Worm (Caenorhabditis elegans) whole organism, L3 larva: ENCODE results near the gene sec-23.
A peak's percentile ranks its signal among the peaks of the same experiment; 100 is the strongest.

Experiments used
- ZK546.5 ChIP-seq: sonication (generic microtip); optimal IDR thresholded peaks from 2 replicates; lab custom pipeline; 2017; ENCODE audit warnings: missing biosample characterization, missing genetic modification characterization
- aly-2 ChIP-seq: fragments of 150-350 bp; optimal IDR thresholded peaks from 2 replicates; lab custom pipeline; 2014; ENCODE audit warnings: missing biosample characterization, missing genetic modification characterization
- ceh-16 ChIP-seq: sonication (generic microtip); optimal IDR thresholded peaks from 2 replicates; lab custom pipeline; 2017; ENCODE audit warnings: missing biosample characterization, missing genetic modification characterization
- ceh-28 ChIP-seq: fragments of 150-350 bp; optimal IDR thresholded peaks from 2 replicates; lab custom pipeline; 2014; ENCODE audit warnings: missing biosample characterization, missing genetic modification reagents, missing genetic modification characterization
- ceh-82 ChIP-seq: fragments of 150-350 bp; optimal IDR thresholded peaks from 2 replicates; lab custom pipeline; 2014; ENCODE audit warnings: missing biosample characterization, missing genetic modification characterization
- ceh-9 ChIP-seq: sonication (generic microtip); optimal IDR thresholded peaks from 2 replicates; lab custom pipeline; 2018; ENCODE audit warnings: missing biosample characterization, missing genetic modification characterization
- daf-12 ChIP-seq: fragments of 150-350 bp; optimal IDR thresholded peaks from 2 replicates; lab custom pipeline; 2014; ENCODE audit warnings: missing biosample characterization, missing genetic modification reagents, missing genetic modification characterization
- egl-27 ChIP-seq: sonication (generic microtip); optimal IDR thresholded peaks from 4 replicates; lab custom pipeline; 2017; ENCODE audit warnings: missing biosample characterization, missing genetic modification reagents, missing genetic modification characterization
- egl-5 ChIP-seq: fragments of 150-350 bp; optimal IDR thresholded peaks from 2 replicates; lab custom pipeline; 2017; ENCODE audit warnings: missing biosample characterization, missing genetic modification reagents, missing genetic modification characterization, inconsistent platforms
- jun-1 ChIP-seq: fragments of 150-350 bp; optimal IDR thresholded peaks from 2 replicates; lab custom pipeline; 2014; ENCODE audit warnings: missing biosample characterization, missing genetic modification reagents, missing genetic modification characterization
- lin-39 ChIP-seq: fragments of 150-350 bp; optimal IDR thresholded peaks from 2 replicates; lab custom pipeline; 2018; ENCODE audit warnings: missing biosample characterization, missing genetic modification reagents, missing genetic modification characterization
- lsy-12 ChIP-seq: sonication (generic microtip); optimal IDR thresholded peaks from 2 replicates; lab custom pipeline; 2016; ENCODE audit warnings: mild to moderate bottlenecking, missing genetic modification characterization, missing compliant biosample characterization
- mml-1 ChIP-seq: fragments of 150-350 bp; sonication (generic microtip); optimal IDR thresholded peaks from 3 replicates; lab custom pipeline; 2014; ENCODE audit warnings: missing biosample characterization, missing genetic modification characterization
- nhr-11 ChIP-seq: fragments of 150-350 bp; optimal IDR thresholded peaks from 2 replicates; lab custom pipeline; 2014; ENCODE audit warnings: missing biosample characterization, missing genetic modification characterization
- nhr-12 ChIP-seq: fragments of 150-350 bp; optimal IDR thresholded peaks from 2 replicates; lab custom pipeline; 2014; ENCODE audit warnings: missing biosample characterization, missing genetic modification characterization
- nhr-237 ChIP-seq: fragments of 150-350 bp; optimal IDR thresholded peaks from 2 replicates; lab custom pipeline; 2014; ENCODE audit warnings: missing biosample characterization, missing genetic modification characterization
- nhr-25 ChIP-seq: sonication (generic microtip); optimal IDR thresholded peaks from 2 replicates; lab custom pipeline; 2017; ENCODE audit warnings: missing biosample characterization, missing genetic modification characterization
- nhr-43 ChIP-seq: sonication (generic microtip); optimal IDR thresholded peaks from 2 replicates; lab custom pipeline; 2016; ENCODE audit warnings: mild to moderate bottlenecking, missing genetic modification characterization, missing compliant biosample characterization; ENCODE audit not compliant: poor library complexity, severe bottlenecking
- nhr-76 ChIP-seq: fragments of 150-350 bp; sonication (generic microtip); optimal IDR thresholded peaks from 5 replicates; lab custom pipeline; 2014; ENCODE audit warnings: missing biosample characterization, missing genetic modification characterization
- pha-4 ChIP-seq: fragments of 150-350 bp; optimal IDR thresholded peaks from 2 replicates; lab custom pipeline; 2014; ENCODE audit warnings: missing biosample characterization, missing genetic modification reagents, missing genetic modification characterization
- pqm-1 ChIP-seq: fragments of 150-350 bp; optimal IDR thresholded peaks from 2 replicates; lab custom pipeline; 2017; ENCODE audit warnings: missing biosample characterization, missing genetic modification characterization, inconsistent platforms
- sea-2 ChIP-seq: fragments of 150-350 bp; sonication (generic microtip); optimal IDR thresholded peaks from 4 replicates; lab custom pipeline; 2014; ENCODE audit warnings: missing biosample characterization, missing genetic modification reagents, missing genetic modification characterization
- skn-1 ChIP-seq: fragments of 150-350 bp; optimal IDR thresholded peaks from 2 replicates; lab custom pipeline; 2014; ENCODE audit warnings: missing biosample characterization, missing genetic modification characterization
- unc-39 ChIP-seq: sonication (generic microtip); optimal IDR thresholded peaks from 4 replicates; lab custom pipeline; 2017; ENCODE audit warnings: missing biosample characterization, missing genetic modification characterization
- ztf-11 ChIP-seq: fragments of 150-350 bp; optimal IDR thresholded peaks from 2 replicates; lab custom pipeline; 2014; ENCODE audit warnings: missing biosample characterization, missing genetic modification characterization

The sec-23 gene

ce11 chrV:20093940-20094339, 2.9 kb downstream of the sec-23 start:
- no peak for TF ChIP-seq nhr-43 (tag; lab: Kevin White, UChicago)

ce11 chrV:20094908-20095307, 3.8 kb downstream of the sec-23 start, which contains the start of gene nlp-69:
nlp-69 (minus strand) TSS chrV:20095008.
- TF ChIP-seq pha-4 (tag; lab: Kevin White, UChicago) (no peak), nhr-25 (no peak)
- TF ChIP-seq, all 47 proteins: peak for 0

- no peak for TF ChIP-seq nhr-12
Measured at ce11 chrV:20097164-20097563, 6.1 kb downstream of the sec-23 start.

- TF ChIP-seq pqm-1 (no peak), ceh-28 (tag; lab: Kevin White, UChicago) (peak; percentile 94)
- TF ChIP-seq, all 47 proteins: peak for 1
Measured at ce11 chrV:20104417-20104816, 13.4 kb downstream of the sec-23 start.

ce11 chrV:20105210-20105793, 14.2 kb downstream of the sec-23 start:
- no peak for TF ChIP-seq nhr-76 (tag; lab: Kevin White, UChicago)
- peak; percentile 97 for TF ChIP-seq ceh-28 (tag; lab: Kevin White, UChicago)
- TF ChIP-seq ceh-82 = no peak
- TF ChIP-seq sea-2 (GFP tag; lab: Kevin White, UChicago) = no peak

ce11 chrV:20119770-20120169, 28.7 kb downstream of the sec-23 start:
- TF ChIP-seq ceh-9 (no peak), daf-12 (tag; lab: Kevin White, UChicago) (no peak), ceh-28 (tag; lab: Kevin White, UChicago) (no peak)
- TF ChIP-seq, all 47 proteins: peak for 0

- TF ChIP-seq ceh-16 (tag; lab: Kevin White, UChicago) (no peak), ZK546.5 (tag; lab: Kevin White, UChicago) (no peak), skn-1 (tag; lab: Kevin White, UChicago) (no peak), lin-39 (tag; lab: Kevin White, UChicago) (no peak), nhr-237 (tag; lab: Kevin White, UChicago) (no peak), egl-27 (no peak), ztf-11 (tag; lab: Kevin White, UChicago) (no peak), lsy-12 (no peak), pha-4 (tag; lab: Kevin White, UChicago) (no peak), egl-5 (no peak), jun-1 (tag; lab: Kevin White, UChicago) (no peak), sea-2 (GFP tag; lab: Kevin White, UChicago) (no peak), mml-1 (tag; lab: Kevin White, UChicago) (no peak)
- TF ChIP-seq, all 47 proteins: peak for 0
Measured at ce11 chrV:20120623-20121165, 29.6 kb downstream of the sec-23 start, which contains the start of gene ncx-1. ncx-1 (minus strand) TSS chrV:20120673.

- TF ChIP-seq unc-39 (tag; lab: Kevin White, UChicago) (no peak), nhr-25 (no peak), nhr-237 (tag; lab: Kevin White, UChicago) (no peak), aly-2 (tag; lab: Kevin White, UChicago) (no peak), nhr-43 (tag; lab: Kevin White, UChicago) (no peak)
Measured at ce11 chrV:20123010-20123409, 31.9 kb downstream of the sec-23 start.

- TF ChIP-seq jun-1 (tag; lab: Kevin White, UChicago) (no peak), pha-4 (tag; lab: Kevin White, UChicago) (no peak), nhr-11 (tag; lab: Kevin White, UChicago) (no peak)
Measured at ce11 chrV:20123616-20124015, 32.6 kb downstream of the sec-23 start.
